Worm (Caenorhabditis elegans) whole organism, L1 larva: ENCODE results near the gene del-10.

Source experiments
- C04F5.9 ChIP-seq: sonication (generic microtip); optimal IDR thresholded peaks from 2 replicates; lab custom pipeline; 2016; ENCODE audit warnings: missing genetic modification characterization, missing compliant biosample characterization
- Y116A8C.19 ChIP-seq: sonication (generic microtip); optimal IDR thresholded peaks from 2 replicates; lab custom pipeline; 2016; ENCODE audit warnings: missing compliant biosample characterization, missing genetic modification characterization, borderline replicate concordance
- ama-1 ChIP-seq: fragments of 150-350 bp; optimal IDR thresholded peaks from 2 replicates; lab custom pipeline; 2014
- ceh-90 ChIP-seq: sonication (generic microtip); optimal IDR thresholded peaks from 2 replicates; lab custom pipeline; 2016; ENCODE audit warnings: missing genetic modification characterization, missing compliant biosample characterization
- ces-1 ChIP-seq: fragments of 150-350 bp; optimal IDR thresholded peaks from 2 replicates; lab custom pipeline; 2014; ENCODE audit warnings: missing biosample characterization, missing genetic modification reagents, missing genetic modification characterization
- elt-2 ChIP-seq: sonication (generic microtip); optimal IDR thresholded peaks from 2 replicates; lab custom pipeline; 2016; ENCODE audit warnings: missing genetic modification characterization, mild to moderate bottlenecking, inconsistent platforms, missing compliant biosample characterization, missing genetic modification reagents
- fkh-4 ChIP-seq: sonication (generic microtip); optimal IDR thresholded peaks from 2 replicates; lab custom pipeline; 2016; ENCODE audit warnings: missing compliant biosample characterization, missing genetic modification characterization, borderline replicate concordance
- isw-1 ChIP-seq: fragments of 200-800 bp; sonication (Bioruptor generic); IDR thresholded peaks from 2 replicates; pipeline ENCODE4 v1.3.6; 2022; ENCODE audit warnings: missing genetic modification characterization, missing compliant biosample characterization
- jun-1 ChIP-seq: fragments of 150-350 bp; optimal IDR thresholded peaks from 2 replicates; lab custom pipeline; 2014; ENCODE audit warnings: missing biosample characterization, missing genetic modification reagents, missing genetic modification characterization
- nhr-12 ChIP-seq: sonication (generic microtip); optimal IDR thresholded peaks from 2 replicates; lab custom pipeline; 2017; ENCODE audit warnings: missing biosample characterization, missing genetic modification characterization
- nhr-20 ChIP-seq: sonication (generic microtip); optimal IDR thresholded peaks from 2 replicates; lab custom pipeline; 2016; ENCODE audit warnings: mild to moderate bottlenecking, missing genetic modification characterization, missing compliant biosample characterization
- nhr-28 ChIP-seq: fragments of 150-350 bp; optimal IDR thresholded peaks from 2 replicates; lab custom pipeline; 2014; ENCODE audit warnings: missing biosample characterization, missing genetic modification characterization
- nhr-47 ChIP-seq: sonication (generic microtip); optimal IDR thresholded peaks from 2 replicates; lab custom pipeline; 2016; ENCODE audit warnings: mild to moderate bottlenecking, missing genetic modification characterization, moderate library complexity, missing compliant biosample characterization
- pag-3 ChIP-seq: sonication (generic microtip); optimal IDR thresholded peaks from 2 replicates; lab custom pipeline; 2017; ENCODE audit warnings: missing genetic modification characterization, mild to moderate bottlenecking, missing compliant biosample characterization, antibody characterized with exemption, borderline replicate concordance; ENCODE audit not compliant: insufficient read depth
- pax-3 ChIP-seq: fragments of 200-800 bp; sonication (Bioruptor generic); optimal IDR thresholded peaks from 2 replicates; lab custom pipeline; 2018; ENCODE audit warnings: mild to moderate bottlenecking, missing genetic modification characterization, moderate library complexity, missing compliant biosample characterization
- skn-1 ChIP-seq: fragments of 150-350 bp; optimal IDR thresholded peaks from 2 replicates; lab custom pipeline; 2014; ENCODE audit warnings: missing biosample characterization, missing genetic modification characterization
- snpc-4 ChIP-seq: fragments of 150-350 bp; optimal IDR thresholded peaks from 2 replicates; lab custom pipeline; 2014; ENCODE audit warnings: missing biosample characterization, missing genetic modification characterization
- sptf-1 ChIP-seq: fragments of 150-350 bp; optimal IDR thresholded peaks from 2 replicates; lab custom pipeline; 2014; ENCODE audit warnings: missing biosample characterization, missing genetic modification characterization
- swsn-7 ChIP-seq: sonication (generic microtip); optimal IDR thresholded peaks from 2 replicates; lab custom pipeline; 2016; ENCODE audit warnings: missing genetic modification characterization, missing compliant biosample characterization
- unc-30 ChIP-seq: sonication (generic microtip); optimal IDR thresholded peaks from 2 replicates; lab custom pipeline; 2017; ENCODE audit warnings: missing biosample characterization, missing genetic modification characterization
- unc-86 ChIP-seq: sonication (generic microtip); optimal IDR thresholded peaks from 2 replicates; lab custom pipeline; 2016; ENCODE audit warnings: missing genetic modification characterization, missing compliant biosample characterization
- unc-98 ChIP-seq: fragments of 200-800 bp; sonication (Bioruptor generic); IDR thresholded peaks from 2 replicates; pipeline ENCODE4 v1.3.6; 2022; ENCODE audit warnings: missing genetic modification characterization, missing compliant biosample characterization
- zag-1 ChIP-seq: fragments of 150-350 bp; optimal IDR thresholded peaks from 2 replicates; lab custom pipeline; 2014; ENCODE audit warnings: missing biosample characterization, missing genetic modification characterization
- zip-4 ChIP-seq: fragments of 200-800 bp; sonication (Bioruptor generic); optimal IDR thresholded peaks from 2 replicates; lab custom pipeline; 2018; ENCODE audit warnings: mild to moderate bottlenecking, missing genetic modification characterization, moderate library complexity, missing compliant biosample characterization
- ztf-11 ChIP-seq, 2 experiments: sonication (generic microtip); optimal IDR thresholded peaks; 2 replicates each; lab custom pipeline; 2016 to 2017; ENCODE audit warnings: missing genetic modification characterization in 2 of 2, missing biosample characterization in 1 of 2, missing compliant biosample characterization in 1 of 2

Gene del-10

ce11 chrII:6448189-6448588 is 33.7 kb downstream of the del-10 start (continued):
- TF ChIP-seq Y116A8C.19 (tag; lab: Kevin White, UChicago) (no peak), ces-1 (GFP tag; lab: Kevin White, UChicago) (no peak), snpc-4 (tag; lab: Kevin White, UChicago) (no peak), unc-86 (tag; lab: Kevin White, UChicago) (no peak), swsn-7 (tag; lab: Kevin White, UChicago) (no peak), ceh-90 (tag; lab: Kevin White, UChicago) (no peak), nhr-20 (tag; lab: Kevin White, UChicago) (peak; percentile 28), zip-4 (no peak), nhr-47 (tag; lab: Kevin White, UChicago) (no peak), ama-1 (lab: Kevin White, UChicago) (no peak), zag-1 (tag; lab: Kevin White, UChicago) (no peak)

ce11 chrII:6443710-6444109 is 38.2 kb downstream of the del-10 start, which contains the start of gene K06A1.2:
Gene K06A1.2, plus strand, starts transcription at chrII:6444010.
- TF ChIP-seq jun-1 (tag; lab: Kevin White, UChicago) (no peak), nhr-20 (tag; lab: Kevin White, UChicago) (no peak), pag-3 (no peak), elt-2 (no peak)

DNA sequence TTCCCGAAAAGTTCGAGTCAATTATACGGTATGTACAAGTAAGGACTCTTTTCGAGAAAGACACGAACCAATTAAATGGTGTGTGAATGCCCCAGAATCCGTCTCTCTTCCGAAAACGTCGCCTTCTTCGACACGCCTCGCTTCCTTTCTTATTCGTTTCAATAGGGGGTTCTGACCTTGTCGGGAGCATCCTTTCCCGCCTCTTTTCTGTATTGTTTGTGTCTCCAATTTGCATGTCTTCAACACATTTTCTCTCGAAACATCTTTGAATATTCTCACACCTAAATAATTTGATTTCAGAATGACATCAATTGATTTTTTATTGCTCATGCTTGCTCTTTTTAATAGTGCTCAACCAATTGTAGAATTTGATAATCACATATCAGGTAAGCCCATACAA is 40.8 kb downstream of the del-10 start, which contains the start of gene cutl-16:
TSS of gene cutl-16 (plus strand) at position 301 of the 400 bp plus-strand sequence.
- no peak for TF ChIP-seq nhr-28 (tag; lab: Kevin White, UChicago)
- no peak for TF ChIP-seq skn-1 (tag; lab: Kevin White, UChicago)
- TF ChIP-seq nhr-12 (tag; lab: Kevin White, UChicago): no peak
- TF ChIP-seq isw-1: no peak
- TF ChIP-seq, all 84 proteins: peak for 0

- TF ChIP-seq ztf-11 (tag; optimal IDR thresholded peaks at IDR 0.05; lab: Kevin White, UChicago): peak in 1 of 2 experiments; percentile 0
- no peak for TF ChIP-seq nhr-28 (tag; lab: Kevin White, UChicago)
- TF ChIP-seq pax-3: no peak
- TF ChIP-seq sptf-1 (tag; lab: Kevin White, UChicago): no peak
These were observed 45.1 kb downstream of the del-10 start for ce11 chrII:6436845-6437244.

- no peak for TF ChIP-seq fkh-4 (tag; lab: Kevin White, UChicago)
- TF ChIP-seq C04F5.9 (tag; lab: Kevin White, UChicago): no peak
- TF ChIP-seq unc-98: no peak
- no peak for TF ChIP-seq unc-30
These were observed 55.9 kb downstream of the del-10 start, which contains the start of gene col-75 for ce11 chrII:6425993-6426392. Gene col-75, plus strand, starts transcription at chrII:6426293.
